Worm (Caenorhabditis elegans) whole organism, late embryonic: Measurements from ENCODE around the gene C32D5.14.

Experiments
- C08G9.2 ChIP-seq: sonication (generic microtip); optimal IDR thresholded peaks from 2 replicates; lab custom pipeline; 2016; ENCODE audit warnings: mild to moderate bottlenecking, missing genetic modification characterization, moderate library complexity, missing compliant biosample characterization
- C38D4.7 ChIP-seq: fragments of 200-800 bp; sonication (Bioruptor generic); optimal IDR thresholded peaks from 2 replicates; lab custom pipeline; 2018; ENCODE audit warnings: mild to moderate bottlenecking, missing genetic modification characterization, moderate library complexity, missing compliant biosample characterization
- F13H6.1 ChIP-seq: sonication (generic microtip); optimal IDR thresholded peaks from 2 replicates; lab custom pipeline; 2016; ENCODE audit warnings: missing genetic modification characterization, missing compliant biosample characterization
- T23F11.4 ChIP-seq: fragments of 200-800 bp; sonication (Bioruptor generic); optimal IDR thresholded peaks from 2 replicates; lab custom pipeline; 2018; ENCODE audit warnings: mild to moderate bottlenecking, missing genetic modification characterization, missing compliant biosample characterization
- Y22D7AL.16 ChIP-seq: sonication (generic microtip); optimal IDR thresholded peaks from 2 replicates; lab custom pipeline; 2016; ENCODE audit warnings: missing genetic modification characterization, missing compliant biosample characterization
- ahr-1 ChIP-seq: sonication (generic microtip); optimal IDR thresholded peaks from 2 replicates; lab custom pipeline; 2016; ENCODE audit warnings: missing genetic modification characterization, missing compliant biosample characterization
- ceh-14 ChIP-seq: sonication (generic microtip); optimal IDR thresholded peaks from 2 replicates; lab custom pipeline; 2016; ENCODE audit warnings: missing genotype, missing genetic modification characterization, missing compliant biosample characterization
- ceh-18 ChIP-seq: sonication (generic microtip); optimal IDR thresholded peaks from 2 replicates; lab custom pipeline; 2016; ENCODE audit warnings: missing genetic modification characterization, missing compliant biosample characterization
- ceh-19 ChIP-seq: fragments of 200-800 bp; sonication (Bioruptor generic); optimal IDR thresholded peaks from 2 replicates; lab custom pipeline; 2018; ENCODE audit warnings: mild to moderate bottlenecking, missing genetic modification characterization, missing compliant biosample characterization
- ceh-2 ChIP-seq: sonication (generic microtip); optimal IDR thresholded peaks from 2 replicates; lab custom pipeline; 2016; ENCODE audit warnings: missing genotype, missing genetic modification characterization, missing compliant biosample characterization
- ceh-24 ChIP-seq: sonication (generic microtip); optimal IDR thresholded peaks from 2 replicates; lab custom pipeline; 2016; ENCODE audit warnings: mild to moderate bottlenecking, missing genetic modification characterization, missing compliant biosample characterization
- ceh-30 ChIP-seq: fragments of 150-350 bp; optimal IDR thresholded peaks from 2 replicates; lab custom pipeline; 2014; ENCODE audit warnings: missing biosample characterization, missing genetic modification characterization
- ceh-31 ChIP-seq: sonication (generic microtip); optimal IDR thresholded peaks from 2 replicates; lab custom pipeline; 2016; ENCODE audit warnings: missing genetic modification characterization, missing compliant biosample characterization
- ceh-34 ChIP-seq: sonication (generic microtip); optimal IDR thresholded peaks from 2 replicates; lab custom pipeline; 2016; ENCODE audit warnings: mild to moderate bottlenecking, missing genetic modification characterization, missing compliant biosample characterization
- ceh-45 ChIP-seq: fragments of 200-800 bp; sonication (Bioruptor generic); IDR thresholded peaks from 2 replicates; pipeline ENCODE4 v1.3.6; 2022; ENCODE audit warnings: missing genetic modification reagents, missing genetic modification characterization, missing compliant biosample characterization
- ceh-48 ChIP-seq: sonication (generic microtip); optimal IDR thresholded peaks from 2 replicates; lab custom pipeline; 2016; ENCODE audit warnings: missing genetic modification characterization, inconsistent platforms, missing compliant biosample characterization
- che-1 ChIP-seq: sonication (generic microtip); optimal IDR thresholded peaks from 2 replicates; lab custom pipeline; 2016; ENCODE audit warnings: mild to moderate bottlenecking, missing genetic modification characterization, missing compliant biosample characterization
- dmd-4 ChIP-seq: sonication (generic microtip); optimal IDR thresholded peaks from 2 replicates; lab custom pipeline; 2016; ENCODE audit warnings: borderline replicate concordance, missing genetic modification characterization, missing compliant biosample characterization
- elt-2 ChIP-seq: sonication (generic microtip); optimal IDR thresholded peaks from 2 replicates; lab custom pipeline; 2016; ENCODE audit warnings: missing genetic modification reagents, missing genetic modification characterization, missing compliant biosample characterization
- ets-4 ChIP-seq: sonication (generic microtip); optimal IDR thresholded peaks from 2 replicates; lab custom pipeline; 2016; ENCODE audit warnings: missing genetic modification characterization, missing compliant biosample characterization
- fax-1 ChIP-seq: sonication (generic microtip); optimal IDR thresholded peaks from 2 replicates; lab custom pipeline; 2016; ENCODE audit warnings: missing genotype, missing genetic modification characterization, missing compliant biosample characterization
- fkh-6 ChIP-seq: sonication (generic microtip); optimal IDR thresholded peaks from 2 replicates; lab custom pipeline; 2016; ENCODE audit warnings: missing genetic modification characterization, missing compliant biosample characterization
- gmeb-2 ChIP-seq: sonication (generic microtip); optimal IDR thresholded peaks from 2 replicates; lab custom pipeline; 2016; ENCODE audit warnings: missing genetic modification characterization, inconsistent platforms, missing compliant biosample characterization
- hlh-13 ChIP-seq: fragments of 200-800 bp; sonication (Bioruptor generic); optimal IDR thresholded peaks from 2 replicates; lab custom pipeline; 2018; ENCODE audit warnings: mild to moderate bottlenecking, missing genetic modification characterization, missing compliant biosample characterization
- hlh-30 ChIP-seq: sonication (generic microtip); optimal IDR thresholded peaks from 2 replicates; lab custom pipeline; 2017; ENCODE audit warnings: antibody characterized with exemption, missing genetic modification characterization, missing compliant biosample characterization; ENCODE audit not compliant: insufficient read depth
- hlh-6 ChIP-seq: sonication (generic microtip); optimal IDR thresholded peaks from 2 replicates; lab custom pipeline; 2016; ENCODE audit warnings: missing genotype, missing genetic modification characterization, missing compliant biosample characterization
- hlh-8 ChIP-seq: sonication (generic microtip); optimal IDR thresholded peaks from 2 replicates; lab custom pipeline; 2016; ENCODE audit warnings: missing genotype, missing genetic modification characterization, missing compliant biosample characterization
- lim-6 ChIP-seq: sonication (generic microtip); optimal IDR thresholded peaks from 2 replicates; lab custom pipeline; 2016; ENCODE audit warnings: missing genetic modification characterization, missing compliant biosample characterization
- madf-2 ChIP-seq: sonication (generic microtip); optimal IDR thresholded peaks from 2 replicates; lab custom pipeline; 2017; ENCODE audit warnings: missing genetic modification characterization, missing compliant biosample characterization
- nfya-1 ChIP-seq: sonication (generic microtip); optimal IDR thresholded peaks from 2 replicates; lab custom pipeline; 2017; ENCODE audit warnings: missing genetic modification characterization, mild to moderate bottlenecking, missing compliant biosample characterization, antibody characterized with exemption, moderate library complexity
- nhr-232 ChIP-seq: sonication (generic microtip); optimal IDR thresholded peaks from 2 replicates; lab custom pipeline; 2016; ENCODE audit warnings: missing genetic modification characterization, missing compliant biosample characterization
- odd-2 ChIP-seq: sonication (generic microtip); optimal IDR thresholded peaks from 2 replicates; lab custom pipeline; 2017; ENCODE audit warnings: antibody characterized with exemption, mild to moderate bottlenecking, missing genetic modification characterization, missing compliant biosample characterization
- pha-2 ChIP-seq: sonication (generic microtip); optimal IDR thresholded peaks from 2 replicates; lab custom pipeline; 2017; ENCODE audit warnings: mild to moderate bottlenecking, missing genetic modification characterization, missing compliant biosample characterization
- pha-4 ChIP-seq: fragments of 150-350 bp; optimal IDR thresholded peaks from 2 replicates; lab custom pipeline; 2018; ENCODE audit warnings: missing biosample characterization, missing genetic modification reagents, missing genetic modification characterization
- pqm-1 ChIP-seq: sonication (generic microtip); optimal IDR thresholded peaks from 2 replicates; lab custom pipeline; 2016; ENCODE audit warnings: missing genetic modification characterization, missing compliant biosample characterization
- pros-1 ChIP-seq: fragments of 150-350 bp; optimal IDR thresholded peaks from 2 replicates; lab custom pipeline; 2014; ENCODE audit warnings: missing biosample characterization, missing genetic modification reagents, missing genetic modification characterization
- ref-2 ChIP-seq: sonication (generic microtip); optimal IDR thresholded peaks from 2 replicates; lab custom pipeline; 2016; ENCODE audit warnings: missing genetic modification characterization, missing compliant biosample characterization
- rnt-1 ChIP-seq: sonication (generic microtip); optimal IDR thresholded peaks from 2 replicates; lab custom pipeline; 2016; ENCODE audit warnings: missing genetic modification characterization, missing compliant biosample characterization
- sdc-2 ChIP-seq: sonication (generic microtip); optimal IDR thresholded peaks from 2 replicates; lab custom pipeline; 2016; ENCODE audit warnings: missing genotype, missing genetic modification characterization, missing compliant biosample characterization
- sox-4 ChIP-seq: sonication (generic microtip); optimal IDR thresholded peaks from 2 replicates; lab custom pipeline; 2017; ENCODE audit warnings: mild to moderate bottlenecking, missing genetic modification characterization, inconsistent platforms, missing compliant biosample characterization
- tbx-2 ChIP-seq: sonication (generic microtip); optimal IDR thresholded peaks from 2 replicates; lab custom pipeline; 2016; ENCODE audit warnings: missing genetic modification characterization, missing compliant biosample characterization
- tbx-7 ChIP-seq: sonication (generic microtip); optimal IDR thresholded peaks from 2 replicates; lab custom pipeline; 2016; ENCODE audit warnings: missing genotype, missing genetic modification characterization, missing compliant biosample characterization
- unc-3 ChIP-seq, 2 experiments: fragments of 200-800 bp in 1 of 2; sonication (Bioruptor generic) in 1 of 2; sonication (generic microtip) in 1 of 2; conservative IDR thresholded peaks in 1 of 2; optimal IDR thresholded peaks in 1 of 2; 2 replicates each; pipeline versions ENCODE4 v1.3.6 to Lab custom; 2016 to 2022; ENCODE audit warnings: missing compliant biosample characterization in 2 of 2, missing genetic modification characterization in 2 of 2, missing genetic modification reagents in 1 of 2
- unc-42 ChIP-seq: sonication (generic microtip); optimal IDR thresholded peaks from 2 replicates; lab custom pipeline; 2016; ENCODE audit warnings: missing genotype, missing genetic modification characterization, missing compliant biosample characterization
- unc-86 ChIP-seq: sonication (generic microtip); optimal IDR thresholded peaks from 2 replicates; lab custom pipeline; 2016; ENCODE audit warnings: missing genetic modification characterization, missing compliant biosample characterization
- zip-5 ChIP-seq: sonication (generic microtip); optimal IDR thresholded peaks from 2 replicates; lab custom pipeline; 2016; ENCODE audit warnings: missing genetic modification characterization, missing compliant biosample characterization

C32D5.14 gene

ce11 chrII:6380866-6381265, 45.6 kb downstream of the C32D5.14 start, which contains the start of gene F58F12.12:
Gene F58F12.12, plus strand, starts transcription at chrII:6381166.
- no peak for TF ChIP-seq lim-6 (tag; lab: Kevin White, UChicago)
- TF ChIP-seq che-1 (tag; lab: Kevin White, UChicago), result no peak
- TF ChIP-seq, all 69 proteins: peak for 0

- peak; percentile 82 for TF ChIP-seq ets-4 (tag; lab: Kevin White, UChicago)
- peak; percentile 26 for TF ChIP-seq nfya-1 (tag; lab: Kevin White, UChicago)
- TF ChIP-seq hlh-6, result no peak
- peak; percentile 83 for TF ChIP-seq C08G9.2
- peak; percentile 57 for TF ChIP-seq rnt-1 (tag; lab: Kevin White, UChicago)
- TF ChIP-seq unc-42, result no peak
- no peak for TF ChIP-seq ceh-45 (GFP tag; lab: Robert Waterston, UW)
- TF ChIP-seq ceh-19, result no peak
- no peak for TF ChIP-seq C38D4.7 (GFP tag; lab: Kevin White, UChicago)
- TF ChIP-seq hlh-13 (GFP tag; lab: Kevin White, UChicago), result no peak
- TF ChIP-seq dmd-4 (tag; lab: Kevin White, UChicago), result peak; percentile 28
- TF ChIP-seq F13H6.1 (tag; lab: Kevin White, UChicago), result peak; percentile 38
- no peak for TF ChIP-seq odd-2
- TF ChIP-seq nhr-232 (tag; lab: Kevin White, UChicago), result no peak
- TF ChIP-seq sdc-2, result no peak
- TF ChIP-seq tbx-2 (tag; lab: Kevin White, UChicago), result peak; percentile 88
- TF ChIP-seq madf-2 (tag; lab: Kevin White, UChicago), result no peak
- TF ChIP-seq pqm-1 (tag; lab: Kevin White, UChicago), result peak; percentile 14
- TF ChIP-seq unc-86, result peak; percentile 14
- peak; percentile 31 for TF ChIP-seq ceh-34 (tag; lab: Kevin White, UChicago)
- peak; percentile 44 for TF ChIP-seq zip-5
- peak; percentile 71 for TF ChIP-seq hlh-8 (tag; lab: Kevin White, UChicago)
- TF ChIP-seq elt-2, result peak; percentile 48
- TF ChIP-seq pros-1 (tag; lab: Kevin White, UChicago), result no peak
- no peak for TF ChIP-seq ceh-48
- no peak for TF ChIP-seq sox-4 (tag; lab: Kevin White, UChicago)
- TF ChIP-seq ceh-31 (tag; lab: Kevin White, UChicago), result peak; percentile 93
- TF ChIP-seq hlh-30, result no peak
- TF ChIP-seq unc-3 (GFP tag; conservative IDR thresholded peaks at IDR 0.05; lab: Robert Waterston, UW), result no peak
- TF ChIP-seq unc-3 (tag; optimal IDR thresholded peaks at IDR 0.05; lab: Kevin White, UChicago), result no peak
- TF ChIP-seq T23F11.4 (GFP tag; lab: Kevin White, UChicago), result no peak
- TF ChIP-seq gmeb-2 (tag; lab: Kevin White, UChicago), result peak; percentile 12
- TF ChIP-seq ceh-24, result no peak
- TF ChIP-seq pha-4, result no peak
- TF ChIP-seq ceh-2 (tag; lab: Kevin White, UChicago), result peak; percentile 88
- no peak for TF ChIP-seq Y22D7AL.16
- TF ChIP-seq pha-2 (tag; lab: Kevin White, UChicago), result no peak
- peak; percentile 56 for TF ChIP-seq ref-2 (tag; lab: Kevin White, UChicago)
- TF ChIP-seq ceh-18 (tag; lab: Kevin White, UChicago), result peak; percentile 19
- no peak for TF ChIP-seq ceh-30 (tag; lab: Kevin White, UChicago)
- peak; percentile 35 for TF ChIP-seq fkh-6 (tag; lab: Kevin White, UChicago)
- peak; percentile 59 for TF ChIP-seq fax-1 (tag; lab: Kevin White, UChicago)
- no peak for TF ChIP-seq ahr-1 (tag; lab: Kevin White, UChicago)
- peak; percentile 61 for TF ChIP-seq ceh-14
- peak; percentile 74 for TF ChIP-seq tbx-7
These were observed 48.0 kb downstream of the C32D5.14 start, which contains the start of gene F58F12.1 for ce11 chrII:6383183-6383695. Gene F58F12.1, plus strand, starts transcription at chrII:6383645.
